Worm (Caenorhabditis elegans) whole organism, L1 larva: ENCODE data around the gene R10H10.4.

Experiments used
- blmp-1 ChIP-seq: fragments of 150-350 bp; optimal IDR thresholded peaks from 2 replicates; lab custom pipeline; 2014; ENCODE audit warnings: missing biosample characterization, missing genetic modification characterization
- jun-1 ChIP-seq: fragments of 150-350 bp; optimal IDR thresholded peaks from 2 replicates; lab custom pipeline; 2014; ENCODE audit warnings: missing biosample characterization, missing genetic modification reagents, missing genetic modification characterization
- lin-15B ChIP-seq: fragments of 150-350 bp; sonication (generic microtip); optimal IDR thresholded peaks from 3 replicates; lab custom pipeline; 2014; ENCODE audit warnings: missing biosample characterization, missing genetic modification characterization
- nhr-11 ChIP-seq: fragments of 150-350 bp; optimal IDR thresholded peaks from 2 replicates; lab custom pipeline; 2014; ENCODE audit warnings: missing biosample characterization, missing genetic modification characterization
- nhr-237 ChIP-seq: fragments of 150-350 bp; optimal IDR thresholded peaks from 2 replicates; lab custom pipeline; 2014; ENCODE audit warnings: missing biosample characterization, missing genetic modification characterization
- rnt-1 ChIP-seq: sonication (generic microtip); optimal IDR thresholded peaks from 2 replicates; lab custom pipeline; 2016; ENCODE audit warnings: mild to moderate bottlenecking, missing genetic modification characterization, moderate library complexity, missing compliant biosample characterization
- unc-86 ChIP-seq: sonication (generic microtip); optimal IDR thresholded peaks from 2 replicates; lab custom pipeline; 2016; ENCODE audit warnings: missing genetic modification characterization, missing compliant biosample characterization

DNA sequence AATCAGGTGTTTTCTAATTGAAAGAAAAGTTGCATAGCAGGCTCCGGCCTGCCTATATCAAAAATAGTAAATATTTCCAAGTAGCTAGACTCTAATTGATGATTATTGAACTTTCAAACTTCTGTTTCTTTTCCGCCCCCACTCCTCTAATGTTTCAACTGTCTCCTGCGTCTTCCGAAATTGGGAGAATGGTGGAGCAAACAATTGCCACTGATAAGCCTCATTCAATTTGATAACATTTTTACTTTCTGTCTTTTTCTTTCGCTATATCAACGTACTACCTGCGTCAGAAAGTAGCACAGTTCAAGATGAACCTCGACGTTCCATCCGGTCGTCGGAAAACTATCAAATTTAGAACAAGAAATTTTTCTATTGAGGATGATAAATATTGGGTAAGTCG, 44.1 kb upstream of the R10H10.4 start, which contains the start of gene F13B12.3:
- TF ChIP-seq jun-1, result no peak
- TF ChIP-seq lin-15B, result no peak
- no peak for TF ChIP-seq blmp-1 (tag; lab: Kevin White, UChicago)
- TF ChIP-seq rnt-1 (tag; lab: Kevin White, UChicago), result no peak
- TF ChIP-seq nhr-11 (tag; lab: Kevin White, UChicago), result no peak
- TF ChIP-seq nhr-237 (tag; lab: Kevin White, UChicago), result no peak
- no peak for TF ChIP-seq unc-86 (tag; lab: Kevin White, UChicago)
